Worm (Caenorhabditis elegans) whole organism, late embryonic: Measurements from ENCODE around the gene F52E1.5.

Experiments used
- C08G9.2 ChIP-seq: sonication (generic microtip); optimal IDR thresholded peaks from 2 replicates; lab custom pipeline; 2016; ENCODE audit warnings: mild to moderate bottlenecking, missing genetic modification characterization, moderate library complexity, missing compliant biosample characterization
- F13H6.1 ChIP-seq: sonication (generic microtip); optimal IDR thresholded peaks from 2 replicates; lab custom pipeline; 2016; ENCODE audit warnings: missing genetic modification characterization, missing compliant biosample characterization
- ama-1 ChIP-seq: fragments of 150-350 bp; optimal IDR thresholded peaks from 2 replicates; lab custom pipeline; 2014
- ceh-19 ChIP-seq: fragments of 200-800 bp; sonication (Bioruptor generic); optimal IDR thresholded peaks from 2 replicates; lab custom pipeline; 2018; ENCODE audit warnings: mild to moderate bottlenecking, missing genetic modification characterization, missing compliant biosample characterization
- ceh-22 ChIP-seq: sonication (generic microtip); optimal IDR thresholded peaks from 2 replicates; lab custom pipeline; 2017; ENCODE audit warnings: missing biosample characterization, missing genetic modification characterization
- ceh-24 ChIP-seq: sonication (generic microtip); optimal IDR thresholded peaks from 2 replicates; lab custom pipeline; 2016; ENCODE audit warnings: mild to moderate bottlenecking, missing genetic modification characterization, missing compliant biosample characterization
- ceh-31 ChIP-seq: sonication (generic microtip); optimal IDR thresholded peaks from 2 replicates; lab custom pipeline; 2016; ENCODE audit warnings: missing genetic modification characterization, missing compliant biosample characterization
- ceh-34 ChIP-seq: sonication (generic microtip); optimal IDR thresholded peaks from 2 replicates; lab custom pipeline; 2016; ENCODE audit warnings: mild to moderate bottlenecking, missing genetic modification characterization, missing compliant biosample characterization
- ceh-45 ChIP-seq: fragments of 200-800 bp; sonication (Bioruptor generic); IDR thresholded peaks from 2 replicates; pipeline ENCODE4 v1.3.6; 2022; ENCODE audit warnings: missing genetic modification reagents, missing genetic modification characterization, missing compliant biosample characterization
- ceh-48 ChIP-seq: sonication (generic microtip); optimal IDR thresholded peaks from 2 replicates; lab custom pipeline; 2016; ENCODE audit warnings: missing genetic modification characterization, inconsistent platforms, missing compliant biosample characterization
- che-1 ChIP-seq: sonication (generic microtip); optimal IDR thresholded peaks from 2 replicates; lab custom pipeline; 2016; ENCODE audit warnings: mild to moderate bottlenecking, missing genetic modification characterization, missing compliant biosample characterization
- dve-1 ChIP-seq: sonication (generic microtip); optimal IDR thresholded peaks from 2 replicates; lab custom pipeline; 2017; ENCODE audit warnings: antibody characterized with exemption, mild to moderate bottlenecking, missing genetic modification characterization, missing compliant biosample characterization
- elt-2 ChIP-seq: sonication (generic microtip); optimal IDR thresholded peaks from 2 replicates; lab custom pipeline; 2016; ENCODE audit warnings: missing genetic modification reagents, missing genetic modification characterization, missing compliant biosample characterization
- elt-4 ChIP-seq: sonication (generic microtip); optimal IDR thresholded peaks from 2 replicates; lab custom pipeline; 2016; ENCODE audit warnings: missing genetic modification characterization, missing compliant biosample characterization
- eyg-1 ChIP-seq: sonication (generic microtip); optimal IDR thresholded peaks from 2 replicates; lab custom pipeline; 2016; ENCODE audit warnings: missing genotype, missing genetic modification characterization, missing compliant biosample characterization
- fax-1 ChIP-seq: sonication (generic microtip); optimal IDR thresholded peaks from 2 replicates; lab custom pipeline; 2016; ENCODE audit warnings: missing genotype, missing genetic modification characterization, missing compliant biosample characterization
- fkh-10 ChIP-seq: fragments of 150-350 bp; optimal IDR thresholded peaks from 2 replicates; lab custom pipeline; 2014; ENCODE audit warnings: missing biosample characterization, missing genetic modification reagents, missing genetic modification characterization
- hlh-13 ChIP-seq: fragments of 200-800 bp; sonication (Bioruptor generic); optimal IDR thresholded peaks from 2 replicates; lab custom pipeline; 2018; ENCODE audit warnings: mild to moderate bottlenecking, missing genetic modification characterization, missing compliant biosample characterization
- hlh-15 ChIP-seq: sonication (generic microtip); optimal IDR thresholded peaks from 2 replicates; lab custom pipeline; 2016; ENCODE audit warnings: missing genetic modification characterization, missing compliant biosample characterization
- hlh-30 ChIP-seq: sonication (generic microtip); optimal IDR thresholded peaks from 2 replicates; lab custom pipeline; 2017; ENCODE audit warnings: antibody characterized with exemption, missing genetic modification characterization, missing compliant biosample characterization; ENCODE audit not compliant: insufficient read depth
- lin-11 ChIP-seq: fragments of 200-800 bp; sonication (Bioruptor generic); optimal IDR thresholded peaks from 2 replicates; lab custom pipeline; 2018; ENCODE audit warnings: mild to moderate bottlenecking, missing genetic modification characterization, missing compliant biosample characterization
- mec-3 ChIP-seq: sonication (generic microtip); optimal IDR thresholded peaks from 2 replicates; lab custom pipeline; 2016; ENCODE audit warnings: borderline replicate concordance, missing genetic modification characterization, missing compliant biosample characterization
- nfya-1 ChIP-seq: sonication (generic microtip); optimal IDR thresholded peaks from 2 replicates; lab custom pipeline; 2017; ENCODE audit warnings: missing genetic modification characterization, mild to moderate bottlenecking, missing compliant biosample characterization, antibody characterized with exemption, moderate library complexity
- nhr-232 ChIP-seq: sonication (generic microtip); optimal IDR thresholded peaks from 2 replicates; lab custom pipeline; 2016; ENCODE audit warnings: missing genetic modification characterization, missing compliant biosample characterization
- pag-3 ChIP-seq: sonication (generic microtip); optimal IDR thresholded peaks from 2 replicates; lab custom pipeline; 2016; ENCODE audit warnings: missing compliant biosample characterization, missing genetic modification characterization, borderline replicate concordance
- pat-9 ChIP-seq: fragments of 200-800 bp; sonication (Bioruptor generic); optimal IDR thresholded peaks from 2 replicates; lab custom pipeline; 2018; ENCODE audit warnings: mild to moderate bottlenecking, missing genetic modification characterization, moderate library complexity, missing compliant biosample characterization
- pax-1 ChIP-seq: fragments of 150-350 bp; optimal IDR thresholded peaks from 2 replicates; lab custom pipeline; 2014; ENCODE audit warnings: missing biosample characterization, missing genetic modification characterization
- pha-4 ChIP-seq: fragments of 150-350 bp; optimal IDR thresholded peaks from 2 replicates; lab custom pipeline; 2018; ENCODE audit warnings: missing biosample characterization, missing genetic modification reagents, missing genetic modification characterization
- pros-1 ChIP-seq: fragments of 150-350 bp; optimal IDR thresholded peaks from 2 replicates; lab custom pipeline; 2014; ENCODE audit warnings: missing biosample characterization, missing genetic modification reagents, missing genetic modification characterization
- rnt-1 ChIP-seq: sonication (generic microtip); optimal IDR thresholded peaks from 2 replicates; lab custom pipeline; 2016; ENCODE audit warnings: missing genetic modification characterization, missing compliant biosample characterization
- sdc-2 ChIP-seq: sonication (generic microtip); optimal IDR thresholded peaks from 2 replicates; lab custom pipeline; 2016; ENCODE audit warnings: missing genotype, missing genetic modification characterization, missing compliant biosample characterization
- sox-4 ChIP-seq: sonication (generic microtip); optimal IDR thresholded peaks from 2 replicates; lab custom pipeline; 2017; ENCODE audit warnings: mild to moderate bottlenecking, missing genetic modification characterization, inconsistent platforms, missing compliant biosample characterization
- syd-9 ChIP-seq: sonication (generic microtip); optimal IDR thresholded peaks from 2 replicates; lab custom pipeline; 2016; ENCODE audit warnings: mild to moderate bottlenecking, missing genetic modification characterization, moderate library complexity, missing compliant biosample characterization
- tbx-2 ChIP-seq: sonication (generic microtip); optimal IDR thresholded peaks from 2 replicates; lab custom pipeline; 2016; ENCODE audit warnings: missing genetic modification characterization, missing compliant biosample characterization
- tbx-7 ChIP-seq: sonication (generic microtip); optimal IDR thresholded peaks from 2 replicates; lab custom pipeline; 2016; ENCODE audit warnings: missing genotype, missing genetic modification characterization, missing compliant biosample characterization
- unc-42 ChIP-seq: sonication (generic microtip); optimal IDR thresholded peaks from 2 replicates; lab custom pipeline; 2016; ENCODE audit warnings: missing genotype, missing genetic modification characterization, missing compliant biosample characterization
- unc-55 ChIP-seq: sonication (generic microtip); optimal IDR thresholded peaks from 2 replicates; lab custom pipeline; 2017; ENCODE audit warnings: missing biosample characterization, missing genetic modification reagents, missing genetic modification characterization
- ztf-16 ChIP-seq: sonication (generic microtip); optimal IDR thresholded peaks from 2 replicates; lab custom pipeline; 2017; ENCODE audit warnings: missing genetic modification characterization, missing compliant biosample characterization

F52E1.5 gene

ce11 chrV:8355435-8356212 is 23.7 kb upstream of the F52E1.5 start, which contains the start of gene mom-2:
TSS of gene mom-2 (plus strand) at chrV:8355988.
- TF ChIP-seq sox-4 (tag; lab: Kevin White, UChicago): no peak
- TF ChIP-seq, all 69 proteins: peak for 0

- TF ChIP-seq pax-1 (tag; lab: Kevin White, UChicago) (no peak), pros-1 (no peak), pag-3 (tag; lab: Kevin White, UChicago) (no peak), che-1 (no peak), hlh-13 (GFP tag; lab: Kevin White, UChicago) (no peak), dve-1 (tag; lab: Kevin White, UChicago) (no peak), ceh-19 (GFP tag; lab: Kevin White, UChicago) (no peak), tbx-2 (tag; lab: Kevin White, UChicago) (no peak), ceh-34 (no peak), ceh-24 (no peak), unc-55 (no peak), sdc-2 (no peak), pha-4 (tag; lab: Kevin White, UChicago) (no peak), eyg-1 (tag; lab: Kevin White, UChicago) (no peak), mec-3 (tag; lab: Kevin White, UChicago) (no peak), ceh-48 (tag; lab: Kevin White, UChicago) (no peak), C08G9.2 (tag; lab: Kevin White, UChicago) (no peak), fkh-10 (GFP tag; lab: Kevin White, UChicago) (no peak), ztf-16 (tag; lab: Kevin White, UChicago) (no peak)
These were observed 21.6 kb upstream of the F52E1.5 start for ce11 chrV:8357756-8358155.

ce11 chrV:8358702-8359101 is 20.6 kb upstream of the F52E1.5 start:
- TF ChIP-seq tbx-2 (tag; lab: Kevin White, UChicago) (no peak), ceh-31 (no peak), pax-1 (tag; lab: Kevin White, UChicago) (no peak), elt-4 (tag; lab: Kevin White, UChicago) (no peak), ama-1 (lab: Kevin White, UChicago) (no peak), lin-11 (no peak)
- TF ChIP-seq, all 69 proteins: peak for 0

ce11 chrV:8359113-8359564 is 20.2 kb upstream of the F52E1.5 start, which contains the start of gene mpdu-1:
TSS of gene mpdu-1 (minus strand) at chrV:8359163.
- TF ChIP-seq pat-9 (no peak), tbx-7 (tag; lab: Kevin White, UChicago) (no peak), nfya-1 (tag; lab: Kevin White, UChicago) (peak; percentile 27), che-1 (no peak), nhr-232 (no peak), elt-2 (tag; lab: Kevin White, UChicago) (peak; percentile 36)

ce11 chrV:8359792-8360191 is 19.5 kb upstream of the F52E1.5 start, which contains the start of gene F38E1.6:
TSS of gene F38E1.6 (plus strand) at chrV:8360092.
- TF ChIP-seq hlh-15 (tag; lab: Kevin White, UChicago) (no peak), sdc-2 (no peak), unc-42 (tag; lab: Kevin White, UChicago) (no peak), ceh-45 (GFP tag; lab: Robert Waterston, UW) (no peak), syd-9 (tag; lab: Kevin White, UChicago) (no peak), F13H6.1 (tag; lab: Kevin White, UChicago) (no peak), unc-55 (no peak), hlh-30 (tag; lab: Kevin White, UChicago) (no peak), ceh-31 (no peak), pax-1 (tag; lab: Kevin White, UChicago) (no peak), che-1 (no peak), rnt-1 (tag; lab: Kevin White, UChicago) (no peak), ceh-22 (tag; lab: Kevin White, UChicago) (no peak), fax-1 (tag; lab: Kevin White, UChicago) (no peak), nfya-1 (tag; lab: Kevin White, UChicago) (no peak)
